Fruit fly (Drosophila melanogaster) whole organism, wandering third instar larva: ENCODE data around the gene Lgr4.

Experiments
- Abd-B ChIP-seq: fragments of >200 bp; optimal IDR thresholded peaks from 2 replicates; lab custom pipeline; 2017; ENCODE audit warnings: missing biosample characterization, missing genetic modification characterization
- CG32264 ChIP-seq: fragments of 200-800 bp; sonication (Bioruptor generic); optimal IDR thresholded peaks from 2 replicates; lab custom pipeline; 2016; ENCODE audit warnings: missing biosample characterization, missing genetic modification characterization
- CG9705 ChIP-seq: fragments of 200-800 bp; sonication (Bioruptor generic); optimal IDR thresholded peaks from 2 replicates; lab custom pipeline; 2018; ENCODE audit warnings: missing biosample characterization, mild to moderate bottlenecking, missing genetic modification characterization
- CrebA ChIP-seq: fragments of 200-800 bp; sonication (Bioruptor generic); optimal IDR thresholded peaks from 2 replicates; lab custom pipeline; 2016; ENCODE audit warnings: missing biosample characterization, mild to moderate bottlenecking, missing genetic modification characterization, borderline replicate concordance
- Dfd ChIP-seq: fragments of >200 bp; optimal IDR thresholded peaks from 2 replicates; lab custom pipeline; 2017; ENCODE audit warnings: missing biosample characterization, missing genetic modification characterization
- Dif ChIP-seq: fragments of 200-275, 200-300 bp; sonication (Bioruptor generic); optimal IDR thresholded peaks from 2 replicates; lab custom pipeline; 2018; ENCODE audit warnings: missing biosample characterization, missing genetic modification characterization; ENCODE audit not compliant: partially characterized antibody
- GATAd ChIP-seq: sonication (Bioruptor generic); optimal IDR thresholded peaks from 2 replicates; lab custom pipeline; 2016; ENCODE audit warnings: missing biosample characterization, missing genetic modification characterization
- HLH106 ChIP-seq: fragments of 200-800 bp; optimal IDR thresholded peaks from 3 replicates; lab custom pipeline; 2019; ENCODE audit warnings: missing biosample characterization, mild to moderate bottlenecking, missing genetic modification characterization, moderate library complexity
- Hnf4 ChIP-seq: fragments of 200-800 bp; sonication (Bioruptor generic); optimal IDR thresholded peaks from 2 replicates; lab custom pipeline; 2016; ENCODE audit warnings: missing biosample characterization, mild to moderate bottlenecking, missing genetic modification characterization
- Hr78 ChIP-seq: fragments of >200 bp; optimal IDR thresholded peaks from 2 replicates; lab custom pipeline; 2017; ENCODE audit warnings: missing biosample characterization, missing genetic modification characterization
- Hr83 ChIP-seq: fragments of 200-300 bp; sonication (Bioruptor generic); optimal IDR thresholded peaks from 2 replicates; lab custom pipeline; 2016; ENCODE audit warnings: missing biosample characterization, mild to moderate bottlenecking, missing genetic modification characterization, moderate library complexity; ENCODE audit not compliant: poor library complexity, severe bottlenecking
- Jra ChIP-seq: sonication (Bioruptor generic); optimal IDR thresholded peaks from 2 replicates; lab custom pipeline; 2016; ENCODE audit warnings: missing biosample characterization, missing genetic modification characterization
- Mio ChIP-seq: sonication (Bioruptor generic); optimal IDR thresholded peaks from 2 replicates; lab custom pipeline; 2016; ENCODE audit warnings: missing biosample characterization, missing genetic modification characterization
- Myc ChIP-seq: fragments of >200 bp; optimal IDR thresholded peaks from 2 replicates; lab custom pipeline; 2017
- N ChIP-seq: fragments of >200 bp; optimal IDR thresholded peaks from 2 replicates; lab custom pipeline; 2018; ENCODE audit warnings: missing biosample characterization, missing external identifiers, missing genetic modification characterization
- OdsH ChIP-seq: fragments of 200-800 bp; sonication (Bioruptor generic); optimal IDR thresholded peaks from 2 replicates; lab custom pipeline; 2016; ENCODE audit warnings: missing biosample characterization, mild to moderate bottlenecking, missing genetic modification characterization
- Rel ChIP-seq, 2 experiments: fragments of 200-800 bp; sonication (Bioruptor generic) in 1 of 2; optimal IDR thresholded peaks; 2 replicates in 1 of 2; 3 replicates in 1 of 2; lab custom pipeline; 2016 to 2019; ENCODE audit warnings: mild to moderate bottlenecking in 2 of 2, missing biosample characterization in 2 of 2, missing genetic modification characterization in 2 of 2, moderate library complexity in 1 of 2
- Sp1 ChIP-seq: fragments of 200-800 bp; sonication (Bioruptor generic); optimal IDR thresholded peaks from 3 replicates; lab custom pipeline; 2019; ENCODE audit warnings: missing biosample characterization, mild to moderate bottlenecking, missing genetic modification characterization, moderate library complexity
- Vsx2 ChIP-seq: fragments of 200-300, 225-300 bp; sonication (Bioruptor generic); optimal IDR thresholded peaks from 2 replicates; lab custom pipeline; 2018; ENCODE audit warnings: missing biosample characterization, missing genetic modification characterization; ENCODE audit not compliant: partially characterized antibody
- br ChIP-seq: fragments of 200-800 bp; sonication (Bioruptor generic); optimal IDR thresholded peaks from 2 replicates; lab custom pipeline; 2016; ENCODE audit warnings: missing biosample characterization, missing genetic modification characterization
- brk ChIP-seq: fragments of 200-800 bp; sonication (Bioruptor generic); optimal IDR thresholded peaks from 2 replicates; lab custom pipeline; 2016; ENCODE audit warnings: missing biosample characterization, mild to moderate bottlenecking, missing genetic modification characterization
- dl ChIP-seq, 2 experiments: fragments of 175-275, 200-275 bp in 1 of 2; fragments of 200-275 bp in 1 of 2; sonication (Bioruptor generic); optimal IDR thresholded peaks; lab custom pipeline; 2018; ENCODE audit warnings: mild to moderate bottlenecking in 2 of 2, missing biosample characterization in 2 of 2, missing genetic modification characterization in 2 of 2, moderate library complexity in 2 of 2; ENCODE audit not compliant: partially characterized antibody in 2 of 2, insufficient read depth in 1 of 2
- dmrt93B ChIP-seq: fragments of 200-800 bp; sonication (Bioruptor generic); optimal IDR thresholded peaks from 2 replicates; lab custom pipeline; 2018; ENCODE audit warnings: missing biosample characterization, mild to moderate bottlenecking, missing genetic modification characterization
- dsf ChIP-seq: sonication (Bioruptor generic); optimal IDR thresholded peaks from 2 replicates; lab custom pipeline; 2016; ENCODE audit warnings: missing biosample characterization, missing genetic modification characterization, borderline replicate concordance
- ey ChIP-seq: fragments of 200-800 bp; sonication (Bioruptor generic); optimal IDR thresholded peaks from 2 replicates; lab custom pipeline; 2016; ENCODE audit warnings: missing biosample characterization, missing genetic modification characterization
- foxo ChIP-seq, 2 experiments: fragments of 200-800 bp; sonication (Bioruptor generic); optimal IDR thresholded peaks; 2 replicates in 1 of 2; 3 replicates in 1 of 2; lab custom pipeline; 2016 to 2017; ENCODE audit warnings: missing biosample characterization in 2 of 2, missing genetic modification characterization in 2 of 2
- fru ChIP-seq: fragments of 200-800 bp; sonication (Bioruptor generic); optimal IDR thresholded peaks from 3 replicates; lab custom pipeline; 2016; ENCODE audit warnings: missing biosample characterization, mild to moderate bottlenecking, missing genetic modification characterization
- h ChIP-seq: fragments of 200-800 bp; sonication (Bioruptor generic); optimal IDR thresholded peaks from 3 replicates; lab custom pipeline; 2016; ENCODE audit warnings: missing biosample characterization, mild to moderate bottlenecking, missing genetic modification characterization
- jim ChIP-seq: fragments of 175-275, 200-325 bp; sonication (Bioruptor generic); optimal IDR thresholded peaks from 2 replicates; lab custom pipeline; 2016; ENCODE audit warnings: missing biosample characterization, mild to moderate bottlenecking, missing genetic modification characterization
- lola ChIP-seq: fragments of >200 bp; optimal IDR thresholded peaks from 2 replicates; lab custom pipeline; 2017; ENCODE audit warnings: missing biosample characterization, missing genetic modification characterization
- pan ChIP-seq: fragments of >200 bp; optimal IDR thresholded peaks from 2 replicates; lab custom pipeline; 2017
- psq ChIP-seq: fragments of 200-800 bp; sonication (Bioruptor generic); optimal IDR thresholded peaks from 3 replicates; lab custom pipeline; 2017; ENCODE audit warnings: missing biosample characterization, mild to moderate bottlenecking, missing genetic modification characterization, moderate library complexity
- rgr ChIP-seq: fragments of 200-800 bp; sonication (Bioruptor generic); optimal IDR thresholded peaks from 3 replicates; lab custom pipeline; 2016; ENCODE audit warnings: missing biosample characterization, mild to moderate bottlenecking, missing genetic modification characterization
- sage ChIP-seq: fragments of 200-800 bp; sonication (Bioruptor generic); optimal IDR thresholded peaks from 2 replicates; lab custom pipeline; 2016; ENCODE audit warnings: missing biosample characterization, mild to moderate bottlenecking, missing genetic modification characterization
- sv ChIP-seq: fragments of 200-800 bp; sonication (Bioruptor generic); optimal IDR thresholded peaks from 3 replicates; lab custom pipeline; 2016; ENCODE audit warnings: missing biosample characterization, missing genetic modification characterization
- tai ChIP-seq: sonication (Bioruptor generic); optimal IDR thresholded peaks from 2 replicates; lab custom pipeline; 2016; ENCODE audit warnings: missing biosample characterization, missing genetic modification characterization
- usp ChIP-seq: fragments of >200 bp; optimal IDR thresholded peaks from 2 replicates; lab custom pipeline; 2017; ENCODE audit warnings: missing biosample characterization, missing genetic modification characterization
- woc ChIP-seq: sonication (Bioruptor generic); optimal IDR thresholded peaks from 2 replicates; lab custom pipeline; 2016; ENCODE audit warnings: missing biosample characterization, mild to moderate bottlenecking, missing genetic modification characterization

Gene Lgr4

DNA sequence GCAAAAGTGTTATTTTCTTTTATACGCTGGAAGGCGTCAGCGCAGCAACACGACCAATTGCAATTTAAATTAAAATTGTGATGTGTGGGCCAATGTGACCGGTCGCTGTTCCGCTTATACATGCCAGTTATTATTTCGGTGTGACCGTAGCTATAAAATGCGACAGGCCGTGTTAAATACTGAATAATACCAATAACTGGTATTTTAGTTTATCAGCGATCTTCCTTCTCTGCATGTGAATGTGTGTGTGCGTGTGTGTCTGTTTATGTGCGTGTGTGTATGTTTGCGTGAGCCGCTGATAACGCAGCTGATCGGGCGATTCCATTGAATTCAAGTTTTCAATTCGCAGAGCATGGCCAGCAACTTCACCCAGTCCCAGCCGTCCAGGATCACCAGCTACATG is 60.2 kb downstream of the Lgr4 start, which contains the start of the genes CG32638, CG15717 and MFS10:
Gene CG32638, minus strand, starts transcription at position 45 of the 403 bp plus-strand sequence.
Gene CG15717, plus strand, starts transcription at position 203 of the 403 bp plus-strand sequence.
Gene MFS10, plus strand, starts transcription at position 269 of the 403 bp plus-strand sequence.
- TF ChIP-seq br (GFP tag; lab: Kevin White, UChicago) (peak; percentile 23), usp (GFP tag; lab: Kevin White, UChicago) (no peak), h (GFP tag; lab: Kevin White, UChicago) (peak; percentile 61), lola (GFP tag; lab: Kevin White, UChicago) (no peak), Myc (lab: Kevin White, UChicago) (no peak), sv (GFP tag; lab: Kevin White, UChicago) (no peak), Hr78 (GFP tag; lab: Kevin White, UChicago) (no peak), dsf (GFP tag; lab: Kevin White, UChicago) (no peak), rgr (peak; percentile 50), GATAd (no peak), foxo (GFP tag; optimal IDR thresholded peaks at IDR 0.05; lab: Kevin White, UChicago) (peak in 1 of 2 experiments; percentile 39), Hr83 (peak; percentile 79), tai (no peak), Rel (GFP tag; optimal IDR thresholded peaks at IDR 0.05; lab: Kevin White, UChicago) (no peak), Rel (tag; optimal IDR thresholded peaks at IDR 0.05; lab: Kevin White, UChicago) (peak; percentile 30), woc (GFP tag; lab: Kevin White, UChicago) (no peak), Jra (GFP tag; lab: Kevin White, UChicago) (peak; percentile 23), brk (GFP tag; lab: Kevin White, UChicago) (no peak), HLH106 (tag; lab: Kevin White, UChicago) (no peak), dmrt93B (GFP tag; lab: Kevin White, UChicago) (no peak), jim (GFP tag; lab: Kevin White, UChicago) (no peak), fru (GFP tag; lab: Kevin White, UChicago) (peak; percentile 26), CG32264 (GFP tag; lab: Kevin White, UChicago) (no peak), Mio (GFP tag; lab: Kevin White, UChicago) (no peak), Vsx2 (GFP tag; lab: Kevin White, UChicago) (no peak), CG9705 (GFP tag; lab: Kevin White, UChicago) (no peak), Sp1 (GFP tag; lab: Kevin White, UChicago) (peak; percentile 33), Abd-B (GFP tag; lab: Kevin White, UChicago) (no peak), OdsH (GFP tag; lab: Kevin White, UChicago) (no peak), Dif (GFP tag; lab: Kevin White, UChicago) (peak; percentile 15), pan (lab: Kevin White, UChicago) (no peak), N (GFP tag; lab: Kevin White, UChicago) (peak; percentile 4), Dfd (GFP tag; lab: Kevin White, UChicago) (no peak), sage (GFP tag; lab: Kevin White, UChicago) (no peak), Hnf4 (GFP tag; lab: Kevin White, UChicago) (peak; percentile 36), ey (GFP tag; lab: Kevin White, UChicago) (no peak), CrebA (GFP tag; lab: Kevin White, UChicago) (no peak), psq (peak; percentile 5), dl (GFP tag; optimal IDR thresholded peaks at IDR 0.05; lab: Kevin White, UChicago; ENCODE audit: insufficient read depth in 1 of 2, partially characterized antibody in 2 of 2) (no peak)
- TF ChIP-seq, all 38 proteins: peak for 13

DNA sequence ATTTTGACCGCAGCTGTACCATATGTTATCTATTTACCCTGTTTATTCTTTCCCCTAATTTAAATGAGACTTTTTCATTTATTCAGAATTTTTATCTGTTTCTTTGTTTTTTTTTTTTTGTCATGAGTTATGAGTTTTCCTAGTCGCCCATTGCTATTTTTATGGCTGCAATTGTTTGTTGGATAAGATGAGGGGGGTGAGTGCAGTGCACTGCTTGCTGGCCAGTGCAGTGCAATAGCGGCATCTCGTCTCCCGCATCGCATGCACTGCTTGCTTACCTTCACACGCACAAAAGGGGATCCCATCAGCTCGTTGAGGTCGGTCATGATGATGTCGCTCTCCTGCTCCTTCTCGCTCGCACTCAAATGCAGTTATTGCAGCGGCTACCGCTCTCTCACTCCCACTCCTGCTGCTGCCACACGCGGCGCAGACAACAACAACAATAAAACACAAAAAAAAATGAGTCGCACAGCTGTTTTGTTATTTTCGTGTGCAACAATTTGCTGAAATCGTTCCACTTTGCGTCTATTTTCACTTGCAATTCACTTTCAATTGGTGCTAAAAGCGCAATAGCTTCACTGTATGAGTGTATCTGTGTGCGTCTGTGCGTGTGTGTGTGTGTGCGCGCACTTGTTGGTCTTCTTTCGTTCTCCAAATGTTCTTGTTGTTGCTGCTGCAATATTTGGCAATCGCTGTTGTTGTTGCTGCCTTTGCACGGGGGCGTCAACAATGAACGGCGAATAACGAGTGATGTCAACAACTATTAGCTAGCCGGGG is 60.8 kb downstream of the Lgr4 start:
- TF ChIP-seq Dfd (GFP tag; lab: Kevin White, UChicago) (peak; percentile 78), h (GFP tag; lab: Kevin White, UChicago) (peak; percentile 36), woc (GFP tag; lab: Kevin White, UChicago) (peak; percentile 40), jim (GFP tag; lab: Kevin White, UChicago) (no peak), CrebA (GFP tag; lab: Kevin White, UChicago) (no peak), fru (GFP tag; lab: Kevin White, UChicago) (peak; percentile 18), tai (peak; percentile 15), br (GFP tag; lab: Kevin White, UChicago) (peak; percentile 32), foxo (GFP tag; optimal IDR thresholded peaks at IDR 0.05; lab: Kevin White, UChicago) (peak in 1 of 2 experiments; percentile 51), CG32264 (GFP tag; lab: Kevin White, UChicago) (no peak), N (GFP tag; lab: Kevin White, UChicago) (peak; percentile 57), sv (GFP tag; lab: Kevin White, UChicago) (peak; percentile 6), ey (GFP tag; lab: Kevin White, UChicago) (peak; percentile 20), Mio (GFP tag; lab: Kevin White, UChicago) (no peak), rgr (peak; percentile 33), Hnf4 (GFP tag; lab: Kevin White, UChicago) (peak; percentile 45), CG9705 (GFP tag; lab: Kevin White, UChicago) (no peak), Rel (GFP tag; optimal IDR thresholded peaks at IDR 0.05; lab: Kevin White, UChicago) (no peak), Rel (tag; optimal IDR thresholded peaks at IDR 0.05; lab: Kevin White, UChicago) (peak; percentile 99), psq (peak; percentile 11)
